Fruit fly (Drosophila melanogaster): ENCODE results near the gene PNUTS.
A peak's percentile ranks its signal among the peaks of the same experiment; 100 is the strongest.

Gene PNUTS

dm6 chr2L:856690-857488 is 13.4 kb upstream of the PNUTS start (continued):
- peak; percentile 83; the same call in 1 of the 3 replicates for TF ChIP-seq CG2199 (GFP tag; IDR thresholded peaks at IDR 0.05)
- peak; percentile 88 for TF ChIP-seq CG32772 (GFP tag; IDR thresholded peaks at IDR 0.05)
- TF ChIP-seq Ssrp (tag; optimal IDR thresholded peaks at IDR 0.05), result peak; percentile 72
- TF ChIP-seq CG13123 (GFP tag; optimal IDR thresholded peaks at IDR 0.05), result peak; percentile 44
- peak; percentile 80 for TF ChIP-seq Blimp-1 (GFP tag; optimal IDR thresholded peaks at IDR 0.05)
- no peak for TF ChIP-seq gcm2 (GFP tag; optimal IDR thresholded peaks at IDR 0.05)
- TF ChIP-seq CG7745 (tag; optimal IDR thresholded peaks at IDR 0.05), result no peak
- peak; percentile 66; the same call in 2 of the 3 replicates for TF ChIP-seq sr (GFP tag; IDR thresholded peaks at IDR 0.05)
- no peak for TF ChIP-seq Hey (tag; optimal IDR thresholded peaks at IDR 0.05)
- TF ChIP-seq CG12071 (GFP tag; optimal IDR thresholded peaks at IDR 0.05), result peak; percentile 72
- TF ChIP-seq CG18619 (GFP tag; optimal IDR thresholded peaks at IDR 0.05), result peak; percentile 68
- peak; percentile 77 for TF ChIP-seq wdn (GFP tag; IDR thresholded peaks at IDR 0.05)
- no peak for TF ChIP-seq Fer2 (tag; optimal IDR thresholded peaks at IDR 0.05)
- peak; percentile 12 for TF ChIP-seq CG9437 (GFP tag; optimal IDR thresholded peaks at IDR 0.05)
- TF ChIP-seq CG3407 (GFP tag; optimal IDR thresholded peaks at IDR 0.05), result peak; percentile 71
- TF ChIP-seq CG16779 (GFP tag; IDR thresholded peaks at IDR 0.05), result 0 out of 2 replicates have a peak, but pooled peaks have one; percentile 47
- TF ChIP-seq ato (GFP tag; IDR thresholded peaks at IDR 0.05; ENCODE audit: partially characterized antibody), result no peak
- TF ChIP-seq D19B (GFP tag; optimal IDR thresholded peaks at IDR 0.05), result no peak
- no peak for TF ChIP-seq knrl (GFP tag; IDR thresholded peaks at IDR 0.05; ENCODE audit: partially characterized antibody)
- no peak for TF ChIP-seq Dfd (GFP tag; optimal IDR thresholded peaks at IDR 0.05)
- TF ChIP-seq CG6175 (GFP tag; IDR thresholded peaks at IDR 0.05), result no peak
- peak; percentile 5 for TF ChIP-seq disco-r (GFP tag; optimal IDR thresholded peaks at IDR 0.05)
- peak; percentile 56 for TF ChIP-seq ems (GFP tag; optimal IDR thresholded peaks at IDR 0.05)
- TF ChIP-seq dan (GFP tag; IDR thresholded peaks at IDR 0.05), result no peak

dm6 chr2L:857897-858517 is 12.3 kb upstream of the PNUTS start:
- no peak for TF ChIP-seq CG4282 (GFP tag; optimal IDR thresholded peaks at IDR 0.05)
- TF ChIP-seq CG4404 (GFP tag; IDR thresholded peaks at IDR 0.05), result no peak
- TF ChIP-seq caup (GFP tag; optimal IDR thresholded peaks at IDR 0.05; ENCODE audit: severe bottlenecking), result peak; percentile 37
- TF ChIP-seq CG2678 (tag; optimal IDR thresholded peaks at IDR 0.05), result peak; percentile 55
- peak; percentile 16 for TF ChIP-seq fu2 (GFP tag; optimal IDR thresholded peaks at IDR 0.05)
- peak; percentile 67 for TF ChIP-seq dmrt99B (tag; optimal IDR thresholded peaks at IDR 0.05)
- TF ChIP-seq Mes4 (GFP tag; optimal IDR thresholded peaks at IDR 0.05), result peak; percentile 21
- peak; percentile 73 for TF ChIP-seq otp (GFP tag; IDR thresholded peaks at IDR 0.05)
- peak in 1 of 2 experiments; percentile 45 for TF ChIP-seq Eip74EF (GFP tag; optimal IDR thresholded peaks at IDR 0.05)
- no peak for TF ChIP-seq Mad (GFP tag; optimal IDR thresholded peaks at IDR 0.05)
- peak; percentile 18 for TF ChIP-seq CG18011 (GFP tag; optimal IDR thresholded peaks at IDR 0.05)
- peak; percentile 44 for TF ChIP-seq Camta (GFP tag; optimal IDR thresholded peaks at IDR 0.05)
- TF ChIP-seq ind (GFP tag; optimal IDR thresholded peaks at IDR 0.05), result peak; percentile 34
- peak; percentile 72 for TF ChIP-seq CG17385 (GFP tag; optimal IDR thresholded peaks at IDR 0.05)
- peak; percentile 29 for TF ChIP-seq Meics (GFP tag; optimal IDR thresholded peaks at IDR 0.05)
- TF ChIP-seq sisA (GFP tag; IDR thresholded peaks at IDR 0.05), result peak; percentile 76
- peak; percentile 72 for TF ChIP-seq CG5953 (GFP tag; IDR thresholded peaks at IDR 0.05)
- TF ChIP-seq Ptx1 (GFP tag; IDR thresholded peaks at IDR 0.05), result peak; percentile 54
- TF ChIP-seq CG1647 (GFP tag; optimal IDR thresholded peaks at IDR 0.05), result no peak
- peak; percentile 20 for TF ChIP-seq eyg (GFP tag; optimal IDR thresholded peaks at IDR 0.05)
- peak; percentile 48 for TF ChIP-seq en (GFP tag; optimal IDR thresholded peaks at IDR 0.05)
- TF ChIP-seq CG4707 (GFP tag; optimal IDR thresholded peaks at IDR 0.05), result peak; percentile 24
- peak; percentile 51; the same call in 1 of the 2 replicates for TF ChIP-seq CG32772 (GFP tag; IDR thresholded peaks at IDR 0.05)
- peak; percentile 62 for TF ChIP-seq CG12659 (GFP tag; optimal IDR thresholded peaks at IDR 0.05)
- no peak for TF ChIP-seq sim (GFP tag; IDR thresholded peaks at IDR 0.05)
- peak; percentile 48 for TF ChIP-seq CG3407 (GFP tag; optimal IDR thresholded peaks at IDR 0.05)

Measured in whole organism, embryonic.